Worm (Caenorhabditis elegans): ENCODE data around the gene Y7A5A.13.
A peak's percentile ranks its signal among the peaks of the same experiment; 100 is the strongest.

Y7A5A.13 gene

DNA sequence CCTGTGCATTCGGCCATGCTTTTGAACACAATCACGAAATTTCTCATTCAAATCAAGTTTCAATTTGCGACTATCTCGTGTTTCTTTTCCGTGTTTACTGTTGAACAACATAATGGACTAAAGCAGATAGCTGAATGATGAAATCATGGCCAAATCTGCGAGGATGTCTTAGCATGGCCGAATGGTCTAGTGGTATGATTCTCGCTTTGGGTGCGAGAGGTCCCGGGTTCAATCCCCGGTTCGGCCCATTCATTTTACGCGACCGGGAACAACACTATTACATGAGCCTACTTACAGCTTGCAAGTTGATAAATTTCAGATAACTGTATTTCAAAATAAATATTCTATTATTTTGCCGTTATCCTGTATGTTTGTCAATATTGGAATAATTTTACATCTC lies 22.4 kb upstream of the Y7A5A.13 start (continued):
- TF ChIP-seq mes-2 (tag; optimal IDR thresholded peaks at IDR 0.05; ENCODE audit: poor library complexity, severe bottlenecking) (no peak), nhr-10 (tag; optimal IDR thresholded peaks at IDR 0.05) (no peak), lin-29 (GFP tag; IDR thresholded peaks at IDR 0.05) (no peak), vab-7 (GFP tag; IDR thresholded peaks at IDR 0.05) (0 out of 2 replicates have a peak, but pooled peaks have one; percentile 23), nhr-28 (tag; optimal IDR thresholded peaks at IDR 0.05) (no peak), spr-1 (tag; optimal IDR thresholded peaks at IDR 0.05) (no peak)

- TF ChIP-seq php-3 (GFP tag; IDR thresholded peaks at IDR 0.05): no peak
- TF ChIP-seq zip-11 (GFP tag; IDR thresholded peaks at IDR 0.05): no peak
- TF ChIP-seq lin-13 (GFP tag; optimal IDR thresholded peaks at IDR 0.05): no peak
- TF ChIP-seq mxl-3 (GFP tag; optimal IDR thresholded peaks at IDR 0.05): no peak
- no peak for TF ChIP-seq sdz-12 (GFP tag; optimal IDR thresholded peaks at IDR 0.05)
- TF ChIP-seq nhr-77 (tag; optimal IDR thresholded peaks at IDR 0.05): no peak
- no peak for TF ChIP-seq daf-16 (GFP tag; optimal IDR thresholded peaks at IDR 0.05)
- no peak for TF ChIP-seq daf-16 (tag; optimal IDR thresholded peaks at IDR 0.05)
- no peak for TF ChIP-seq unc-130 (GFP tag; optimal IDR thresholded peaks at IDR 0.05)
- TF ChIP-seq nhr-76 (tag; optimal IDR thresholded peaks at IDR 0.05): no peak
- TF ChIP-seq mxl-2 (GFP tag; conservative IDR thresholded peaks at IDR 0.05): no peak
- no peak for TF ChIP-seq nhr-42 (GFP tag; IDR thresholded peaks at IDR 0.05)
These were observed 16.5 kb upstream of the Y7A5A.13 start, which contains the start of gene wrt-4 for ce11 chrX:15757169-15757568. Gene wrt-4 (minus strand): TSS chrX:15757269.

DNA sequence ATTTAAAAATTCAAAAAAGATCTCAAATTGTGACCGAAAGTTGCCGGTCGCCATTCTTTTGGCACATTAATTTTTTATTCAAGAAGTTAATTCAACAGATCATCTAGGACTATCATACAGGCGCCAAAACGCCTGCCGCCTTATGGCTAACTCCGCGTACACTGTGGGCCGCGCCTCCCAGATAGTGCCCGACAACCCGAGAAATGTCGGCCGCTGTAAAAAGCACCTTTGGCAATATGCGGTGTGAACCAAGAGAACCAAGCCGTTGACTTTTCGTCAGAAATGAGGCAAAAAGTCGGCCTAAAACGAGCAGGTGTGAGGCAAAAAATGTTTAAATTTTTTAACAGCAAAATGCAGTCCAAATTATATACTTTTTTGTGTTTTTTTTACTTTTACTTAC lies 14.4 kb upstream of the Y7A5A.13 start:
- TF ChIP-seq dmd-6 (GFP tag; IDR thresholded peaks at IDR 0.05) (no peak), nhr-41 (GFP tag; IDR thresholded peaks at IDR 0.05) (no peak), daf-19 (GFP tag; conservative IDR thresholded peaks at IDR 0.05) (no peak), daf-12 (tag; optimal IDR thresholded peaks at IDR 0.05) (no peak), ama-1 (optimal IDR thresholded peaks at IDR 0.05) (no peak), Y75B8A.6 (GFP tag; IDR thresholded peaks at IDR 0.05) (no peak), snpc-4 (tag; optimal IDR thresholded peaks at IDR 0.05) (no peak), madf-5 (GFP tag; IDR thresholded peaks at IDR 0.05) (no peak), ceh-32 (tag; optimal IDR thresholded peaks at IDR 0.05; ENCODE audit: poor library complexity) (no peak), madf-9 (GFP tag; conservative IDR thresholded peaks at IDR 0.05) (no peak), cey-2 (tag; optimal IDR thresholded peaks at IDR 0.05; ENCODE audit: borderline replicate concordance, insufficient read depth) (no peak)

DNA sequence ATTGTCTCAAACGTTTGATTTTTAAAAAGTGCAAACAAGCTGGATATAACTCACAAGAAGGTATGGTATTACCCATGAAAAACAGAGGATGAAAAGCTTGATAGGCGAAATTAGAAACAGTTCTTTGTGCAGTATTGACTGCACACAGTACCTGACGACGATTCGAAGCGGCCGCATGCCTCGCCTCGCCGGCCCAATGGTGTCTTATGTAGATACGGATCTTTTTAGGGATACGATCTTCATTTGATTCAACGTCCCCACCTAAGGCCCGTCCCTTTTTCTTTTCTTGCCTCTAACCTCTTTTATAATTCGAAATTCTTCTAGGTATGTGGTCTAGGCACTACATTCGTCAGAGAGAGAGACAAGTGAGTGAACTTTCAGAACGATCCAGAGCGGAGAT lies 7.5 kb upstream of the Y7A5A.13 start, which contains the start of gene bus-17:
Gene bus-17 (minus strand): TSS at position 208 of the 400 bp plus-strand sequence.
- TF ChIP-seq spr-1 (tag; optimal IDR thresholded peaks at IDR 0.05) (no peak), T20F7.1 (GFP tag; optimal IDR thresholded peaks at IDR 0.05) (no peak), dmd-8 (GFP tag; IDR thresholded peaks at IDR 0.05) (no peak), F49E8.2 (tag; optimal IDR thresholded peaks at IDR 0.05; ENCODE audit: borderline replicate concordance) (no peak), lin-38 (GFP tag; IDR thresholded peaks at IDR 0.05) (no peak), madf-9 (GFP tag; conservative IDR thresholded peaks at IDR 0.05) (no peak), nhr-102 (tag; optimal IDR thresholded peaks at IDR 0.05) (no peak), R02D3.7 (tag; optimal IDR thresholded peaks at IDR 0.05) (no peak), ztf-11 (tag; optimal IDR thresholded peaks at IDR 0.05) (no peak), ceh-44 (GFP tag; IDR thresholded peaks at IDR 0.05) (no peak)

Data from whole organism, L4 larva.